Worm (Caenorhabditis elegans) whole organism, L2 larva: ENCODE measurements around the gene flp-9.

Experiments
- F13H6.1 ChIP-seq: sonication (generic microtip); optimal IDR thresholded peaks from 2 replicates; lab custom pipeline; 2016; ENCODE audit warnings: missing genetic modification characterization, missing compliant biosample characterization
- Y55F3AM.14 ChIP-seq: fragments of 200-800 bp; sonication (Bioruptor generic); optimal IDR thresholded peaks from 2 replicates; lab custom pipeline; 2018; ENCODE audit warnings: mild to moderate bottlenecking, missing genetic modification characterization, missing compliant biosample characterization
- ZK546.5 ChIP-seq: sonication (generic microtip); optimal IDR thresholded peaks from 2 replicates; lab custom pipeline; 2017; ENCODE audit warnings: missing biosample characterization, missing genetic modification characterization
- alr-1 ChIP-seq: fragments of 150-350 bp; optimal IDR thresholded peaks from 2 replicates; lab custom pipeline; 2014; ENCODE audit warnings: missing biosample characterization, missing genetic modification characterization
- aly-2 ChIP-seq: fragments of 150-350 bp; optimal IDR thresholded peaks from 2 replicates; lab custom pipeline; 2014; ENCODE audit warnings: missing biosample characterization, missing genetic modification characterization
- blmp-1 ChIP-seq: sonication (generic microtip); optimal IDR thresholded peaks from 2 replicates; lab custom pipeline; 2017; ENCODE audit warnings: missing genetic modification characterization, mild to moderate bottlenecking, missing compliant biosample characterization, antibody characterized with exemption, moderate library complexity; ENCODE audit not compliant: insufficient read depth
- ceh-82 ChIP-seq: fragments of 150-350 bp; optimal IDR thresholded peaks from 2 replicates; lab custom pipeline; 2014; ENCODE audit warnings: missing biosample characterization, missing genetic modification characterization
- crh-2 ChIP-seq: sonication (generic microtip); optimal IDR thresholded peaks from 2 replicates; lab custom pipeline; 2017; ENCODE audit warnings: missing biosample characterization, missing genetic modification characterization
- gmeb-1 ChIP-seq: fragments of 150-350 bp; optimal IDR thresholded peaks from 2 replicates; lab custom pipeline; 2014; ENCODE audit warnings: missing biosample characterization, missing genetic modification characterization
- lin-11 ChIP-seq: fragments of 150-350 bp; sonication (generic microtip); optimal IDR thresholded peaks from 2 replicates; lab custom pipeline; 2014; ENCODE audit warnings: missing biosample characterization, missing genetic modification characterization, inconsistent platforms, mixed read lengths
- lin-13 ChIP-seq: fragments of 150-350 bp; optimal IDR thresholded peaks from 2 replicates; lab custom pipeline; 2014; ENCODE audit warnings: missing biosample characterization, missing genetic modification reagents, missing genetic modification characterization
- lin-39 ChIP-seq: fragments of 150-350 bp; optimal IDR thresholded peaks from 2 replicates; lab custom pipeline; 2014; ENCODE audit warnings: missing biosample characterization, missing genetic modification reagents, missing genetic modification characterization
- mab-5 ChIP-seq: fragments of 150-350 bp; optimal IDR thresholded peaks from 2 replicates; lab custom pipeline; 2014; ENCODE audit warnings: missing biosample characterization, missing genetic modification characterization
- mdl-1 ChIP-seq, 2 experiments: fragments of 150-350 bp in 1 of 2; sonication (generic microtip) in 1 of 2; optimal IDR thresholded peaks; 2 replicates each; lab custom pipeline; 2017; ENCODE audit warnings: missing biosample characterization in 2 of 2, missing genetic modification characterization in 2 of 2
- nhr-10 ChIP-seq: sonication (generic microtip); optimal IDR thresholded peaks from 2 replicates; lab custom pipeline; 2017; ENCODE audit warnings: missing biosample characterization, missing genetic modification characterization
- nhr-11 ChIP-seq: fragments of 150-350 bp; optimal IDR thresholded peaks from 2 replicates; lab custom pipeline; 2014; ENCODE audit warnings: missing biosample characterization, missing genetic modification characterization
- nhr-12 ChIP-seq: fragments of 150-350 bp; optimal IDR thresholded peaks from 2 replicates; lab custom pipeline; 2014; ENCODE audit warnings: missing biosample characterization, missing genetic modification characterization
- nhr-129 ChIP-seq: fragments of 150-350 bp; optimal IDR thresholded peaks from 2 replicates; lab custom pipeline; 2014; ENCODE audit warnings: missing biosample characterization, missing genetic modification characterization
- nhr-23 ChIP-seq: fragments of 150-350 bp; optimal IDR thresholded peaks from 2 replicates; lab custom pipeline; 2014; ENCODE audit warnings: missing biosample characterization, missing genetic modification reagents, missing genetic modification characterization
- nhr-237 ChIP-seq: fragments of 150-350 bp; optimal IDR thresholded peaks from 2 replicates; lab custom pipeline; 2014; ENCODE audit warnings: missing biosample characterization, missing genetic modification characterization
- nhr-25 ChIP-seq: fragments of 150-350 bp; sonication (generic microtip); optimal IDR thresholded peaks from 3 replicates; lab custom pipeline; 2014; ENCODE audit warnings: missing biosample characterization, missing genetic modification characterization
- nhr-6 ChIP-seq: fragments of 150-350 bp; optimal IDR thresholded peaks from 2 replicates; lab custom pipeline; 2014; ENCODE audit warnings: missing biosample characterization, missing genetic modification characterization
- nhr-77 ChIP-seq: fragments of 150-350 bp; optimal IDR thresholded peaks from 2 replicates; lab custom pipeline; 2014; ENCODE audit warnings: missing biosample characterization, missing genetic modification characterization
- peb-1 ChIP-seq: fragments of 150-350 bp; optimal IDR thresholded peaks from 2 replicates; lab custom pipeline; 2014; ENCODE audit warnings: missing biosample characterization, missing genetic modification characterization
- sem-4 ChIP-seq: fragments of 150-350 bp; optimal IDR thresholded peaks from 2 replicates; lab custom pipeline; 2014; ENCODE audit warnings: missing biosample characterization, missing genetic modification reagents, missing genetic modification characterization
- sma-3 ChIP-seq: sonication (generic microtip); optimal IDR thresholded peaks from 2 replicates; lab custom pipeline; 2016; ENCODE audit warnings: missing genetic modification reagents, missing genetic modification characterization, missing compliant biosample characterization
- snpc-4 ChIP-seq: fragments of 150-350 bp; optimal IDR thresholded peaks from 2 replicates; lab custom pipeline; 2014; ENCODE audit warnings: missing biosample characterization, missing genetic modification characterization
- unc-39 ChIP-seq: fragments of 150-350 bp; optimal IDR thresholded peaks from 2 replicates; lab custom pipeline; 2014; ENCODE audit warnings: missing biosample characterization, missing genetic modification characterization
- unc-55 ChIP-seq: fragments of 150-350 bp; sonication (generic microtip); optimal IDR thresholded peaks from 3 replicates; lab custom pipeline; 2014; ENCODE audit warnings: missing biosample characterization, missing genetic modification reagents, missing genetic modification characterization
- unc-62 ChIP-seq: fragments of 150-350 bp; optimal IDR thresholded peaks from 2 replicates; lab custom pipeline; 2014; ENCODE audit warnings: missing biosample characterization, missing genetic modification reagents, missing genetic modification characterization
- ztf-11 ChIP-seq: sonication (generic microtip); optimal IDR thresholded peaks from 2 replicates; lab custom pipeline; 2017; ENCODE audit warnings: missing biosample characterization, missing genetic modification characterization
- ztf-4 ChIP-seq: fragments of 150-350 bp; optimal IDR thresholded peaks from 2 replicates; lab custom pipeline; 2014; ENCODE audit warnings: missing biosample characterization, missing genetic modification characterization

The flp-9 gene

DNA sequence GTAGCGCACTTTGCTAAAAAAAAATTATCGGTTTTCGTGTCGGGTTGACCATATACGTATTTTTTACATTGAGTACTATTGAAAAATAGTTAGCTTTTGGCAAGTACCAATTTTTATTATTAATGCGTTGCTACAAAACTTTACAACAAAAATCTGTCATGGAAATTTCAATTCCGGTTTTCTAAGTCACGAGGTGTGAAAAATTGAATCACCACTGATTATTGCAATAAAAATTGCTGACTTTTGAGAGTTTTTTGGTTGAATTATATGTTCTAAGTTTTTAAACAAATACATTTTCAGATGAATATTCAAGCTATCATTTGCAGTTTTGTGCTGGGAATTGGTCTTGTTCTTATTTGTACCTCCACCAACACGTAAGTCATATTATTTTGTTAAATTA lies 33.5 kb upstream of the flp-9 start, which contains the start of gene F07C6.2:
TSS of gene F07C6.2 (plus strand) at position 301 of the 400 bp plus-strand sequence.
- no peak for TF ChIP-seq mab-5 (tag; lab: Kevin White, UChicago)
- no peak for TF ChIP-seq sma-3 (GFP tag; lab: Kevin White, UChicago)
- TF ChIP-seq alr-1, result no peak
- TF ChIP-seq blmp-1 (tag; lab: Kevin White, UChicago), result no peak
- TF ChIP-seq peb-1 (tag; lab: Kevin White, UChicago), result no peak
- TF ChIP-seq nhr-23 (tag; lab: Kevin White, UChicago), result no peak
- TF ChIP-seq F13H6.1 (tag; lab: Kevin White, UChicago), result no peak
- no peak for TF ChIP-seq nhr-12 (tag; lab: Kevin White, UChicago)
- no peak for TF ChIP-seq sem-4 (tag; lab: Kevin White, UChicago)
- TF ChIP-seq crh-2 (tag; lab: Kevin White, UChicago), result no peak
- TF ChIP-seq aly-2, result no peak
- TF ChIP-seq gmeb-1 (tag; lab: Kevin White, UChicago), result no peak
- TF ChIP-seq, all 48 proteins: peak for 0

DNA sequence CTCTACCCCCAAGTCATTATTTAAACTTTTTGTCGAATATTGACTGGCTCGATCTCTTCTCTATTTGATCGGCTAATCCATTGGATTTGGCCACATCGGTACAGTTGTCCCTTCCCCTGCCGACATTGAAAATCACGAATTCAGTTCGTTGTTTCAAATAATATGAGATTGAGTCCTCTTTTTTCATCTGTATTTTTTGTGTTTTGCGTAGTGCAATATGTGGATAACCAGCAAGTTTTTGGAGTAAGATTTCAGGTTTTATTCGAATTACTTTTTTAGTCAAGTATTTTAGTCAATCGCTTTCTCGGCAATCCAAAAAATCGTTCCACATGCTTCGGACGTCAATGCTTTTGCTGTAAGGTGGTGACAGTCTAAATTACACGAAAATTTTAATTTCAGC lies 31.7 kb upstream of the flp-9 start, which contains the start of gene F07C6.3:
TSS of gene F07C6.3 (plus strand) at position 148 of the 400 bp plus-strand sequence.
- no peak for TF ChIP-seq ztf-11 (tag; lab: Kevin White, UChicago)
- TF ChIP-seq aly-2, result no peak
- TF ChIP-seq unc-62 (GFP tag; lab: Kevin White, UChicago), result no peak
- TF ChIP-seq lin-39 (tag; lab: Kevin White, UChicago), result no peak
- TF ChIP-seq nhr-6 (tag; lab: Kevin White, UChicago), result no peak
- no peak for TF ChIP-seq nhr-11
- no peak for TF ChIP-seq nhr-129 (tag; lab: Kevin White, UChicago)
- no peak for TF ChIP-seq lin-11 (tag; lab: Kevin White, UChicago)
- no peak for TF ChIP-seq nhr-25 (tag; lab: Kevin White, UChicago)
- no peak for TF ChIP-seq unc-55 (GFP tag; lab: Kevin White, UChicago)
- TF ChIP-seq alr-1, result no peak
- TF ChIP-seq gmeb-1 (tag; lab: Kevin White, UChicago), result no peak
- TF ChIP-seq nhr-237, result no peak
- no peak for TF ChIP-seq nhr-10 (tag; lab: Kevin White, UChicago)

ce11 chrIV:12786996-12787395 lies 29.6 kb upstream of the flp-9 start:
- TF ChIP-seq snpc-4 (tag; lab: Kevin White, UChicago) (peak; percentile 83), sma-3 (GFP tag; lab: Kevin White, UChicago) (peak; percentile 3)

DNA sequence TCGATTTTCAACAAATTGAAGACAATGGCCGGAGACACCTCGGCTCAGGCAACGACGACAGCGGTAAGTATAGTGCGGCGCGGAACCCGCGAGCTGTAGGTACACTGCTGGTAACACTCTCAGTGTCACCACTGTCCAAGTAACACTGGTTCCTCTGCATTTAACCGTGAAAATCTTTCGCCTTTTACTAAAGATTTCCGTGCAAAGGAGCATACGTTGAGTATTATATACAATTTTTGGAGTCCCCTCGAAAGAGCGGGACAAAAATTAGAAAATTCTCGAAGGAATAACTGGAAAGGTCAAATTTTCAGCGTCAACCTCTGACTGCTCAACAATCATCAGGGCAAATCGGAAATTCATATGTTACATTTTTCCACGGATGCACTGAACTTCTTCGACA lies 28.6 kb upstream of the flp-9 start:
- TF ChIP-seq nhr-10 (tag; lab: Kevin White, UChicago), result no peak
- peak; percentile 79 for TF ChIP-seq snpc-4 (tag; lab: Kevin White, UChicago)
- TF ChIP-seq, all 48 proteins: peak for 1

DNA sequence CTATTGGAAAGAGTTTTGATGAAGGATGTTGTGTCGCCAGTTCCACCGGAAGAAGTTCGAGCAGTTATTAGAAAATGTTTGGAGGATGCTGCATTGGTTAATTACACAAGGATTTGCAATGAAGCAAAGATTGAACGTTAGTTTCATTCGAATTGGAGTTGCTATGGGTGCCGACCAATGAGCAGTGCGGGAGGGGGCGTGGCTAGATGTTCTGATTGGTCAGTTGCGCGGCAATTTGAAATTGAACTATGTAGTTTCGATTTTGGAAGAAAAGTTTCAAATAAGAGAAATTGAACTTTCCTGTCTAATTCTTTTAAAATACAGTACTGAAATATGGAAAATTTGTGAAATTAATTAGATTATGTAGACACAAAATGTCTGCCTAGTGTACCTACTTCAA lies 25.8 kb upstream of the flp-9 start:
- no peak for TF ChIP-seq unc-39
- TF ChIP-seq Y55F3AM.14, result no peak
- TF ChIP-seq mdl-1 (tag; optimal IDR thresholded peaks at IDR 0.05; lab: Kevin White, UChicago), result no peak
- no peak for TF ChIP-seq crh-2 (tag; lab: Kevin White, UChicago)
- no peak for TF ChIP-seq nhr-237
- TF ChIP-seq ceh-82, result no peak
- TF ChIP-seq nhr-10 (tag; lab: Kevin White, UChicago), result no peak
- no peak for TF ChIP-seq alr-1
- TF ChIP-seq ztf-4, result no peak
- TF ChIP-seq ZK546.5 (tag; lab: Kevin White, UChicago), result no peak
- TF ChIP-seq lin-13 (GFP tag; lab: Kevin White, UChicago), result no peak
- no peak for TF ChIP-seq nhr-12 (tag; lab: Kevin White, UChicago)
- no peak for TF ChIP-seq nhr-77

- TF ChIP-seq unc-39, result no peak
- TF ChIP-seq snpc-4 (tag; lab: Kevin White, UChicago), result peak; percentile 34
- TF ChIP-seq, all 48 proteins: peak for 1
Measured at ce11 chrIV:12781804-12782449, 24.6 kb upstream of the flp-9 start.
